Fruit fly (Drosophila melanogaster) whole organism: ENCODE measurements around the gene CG18304.
A peak's percentile ranks its signal among the peaks of the same experiment; 100 is the strongest.

Experiments
- CG8478 ChIP-seq: fragments of >200 bp; optimal IDR thresholded peaks from 2 replicates; lab custom pipeline; 2018; ENCODE audit warnings: inconsistent platforms
- Dll ChIP-seq: fragments of >200 bp; optimal IDR thresholded peaks from 2 replicates; lab custom pipeline; 2017
- EcR ChIP-seq, 2 experiments: fragments of >200 bp; optimal IDR thresholded peaks; 2 replicates each; lab custom pipeline; 2017; ENCODE audit warnings: missing biosample characterization in 2 of 2, missing genetic modification characterization in 2 of 2, missing genetic modification reagents in 2 of 2
- pan ChIP-seq: fragments of >200 bp; optimal IDR thresholded peaks from 2 replicates; lab custom pipeline; 2017
- psq ChIP-seq: fragments of >200 bp; optimal IDR thresholded peaks from 2 replicates; lab custom pipeline; 2017
- usp ChIP-seq: fragments of >200 bp; optimal IDR thresholded peaks from 2 replicates; lab custom pipeline; 2017; ENCODE audit warnings: missing biosample characterization, missing genetic modification characterization, mixed read lengths

Gene CG18304

dm6 chr2L:6919203-6919849 is 23.3 kb downstream of the CG18304 start:
- TF ChIP-seq EcR (GFP tag; optimal IDR thresholded peaks at IDR 0.05; lab: Kevin White, UChicago) (no peak), usp (GFP tag; lab: Kevin White, UChicago) (no peak), psq (lab: Kevin White, UChicago) (no peak), CG8478 (lab: Kevin White, UChicago) (no peak), Dll (lab: Kevin White, UChicago) (no peak), pan (no peak)

dm6 chr2L:6918517-6919202 is 24.0 kb downstream of the CG18304 start, which contains the start of gene nop5:
TSS of gene nop5 (minus strand) at chr2L:6918743.
- no peak for TF ChIP-seq EcR (GFP tag; optimal IDR thresholded peaks at IDR 0.05; lab: Kevin White, UChicago)
- TF ChIP-seq pan, result peak; percentile 97

DNA sequence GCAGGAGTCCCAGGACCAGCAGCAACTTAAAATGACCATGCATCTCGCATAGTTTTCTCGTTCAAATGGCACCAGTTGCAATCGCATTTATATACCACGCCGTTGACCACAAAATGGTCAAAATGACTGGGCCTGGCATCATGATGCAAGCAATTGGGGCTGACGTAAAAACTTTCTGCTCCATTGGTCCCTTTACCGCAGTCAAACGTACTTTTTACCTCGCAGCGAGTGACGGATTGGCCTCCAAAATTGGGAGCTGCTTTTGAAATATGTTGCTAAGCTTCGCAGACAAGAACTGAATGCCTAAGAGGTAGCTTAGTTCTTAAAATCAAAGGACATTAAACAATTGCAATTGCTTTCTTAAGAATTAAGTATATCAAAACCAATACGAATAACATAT is 26.3 kb downstream of the CG18304 start, which contains the start of gene CG32829:
CG32829 (minus strand) TSS at position 101 of the 400 bp plus-strand sequence.
- TF ChIP-seq Dll (lab: Kevin White, UChicago) (no peak), usp (GFP tag; lab: Kevin White, UChicago) (no peak), CG8478 (lab: Kevin White, UChicago) (no peak), EcR (GFP tag; optimal IDR thresholded peaks at IDR 0.05; lab: Kevin White, UChicago) (no peak), psq (lab: Kevin White, UChicago) (no peak), pan (no peak)

DNA sequence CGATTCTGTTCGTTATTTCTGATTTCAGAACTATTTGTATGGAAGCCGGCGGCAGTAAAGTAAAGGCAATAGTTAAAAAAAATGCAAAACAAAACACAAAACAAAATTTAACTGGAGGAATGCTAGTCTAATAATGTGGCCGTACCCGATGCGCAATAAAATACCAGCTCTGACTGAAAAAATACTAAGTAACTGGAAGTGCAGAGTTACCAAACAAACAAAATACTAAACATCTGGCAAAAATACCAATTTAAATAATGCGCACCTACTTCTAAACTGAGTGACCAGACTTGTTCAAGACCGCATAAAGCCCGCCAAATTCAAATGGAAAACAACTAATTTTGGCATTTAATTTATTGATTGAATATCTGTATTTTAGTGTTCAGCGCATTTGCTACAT is 28.6 kb downstream of the CG18304 start, which contains the start of gene Wee1:
Wee1 (minus strand) TSS at position 175 of the 400 bp plus-strand sequence.
- no peak for TF ChIP-seq pan
- TF ChIP-seq Dll (lab: Kevin White, UChicago), result no peak
- no peak for TF ChIP-seq EcR (GFP tag; optimal IDR thresholded peaks at IDR 0.05; lab: Kevin White, UChicago)
- no peak for TF ChIP-seq usp (GFP tag; lab: Kevin White, UChicago)
- TF ChIP-seq CG8478 (lab: Kevin White, UChicago), result no peak
- no peak for TF ChIP-seq psq (lab: Kevin White, UChicago)

dm6 chr2L:6907761-6908160 is 34.9 kb downstream of the CG18304 start, which contains the start of the genes Polr1F and Rat1:
TSS of gene Polr1F (minus strand) at chr2L:6907844.
TSS of gene Rat1 (plus strand) at chr2L:6908083.
- TF ChIP-seq psq (lab: Kevin White, UChicago) (no peak), usp (GFP tag; lab: Kevin White, UChicago) (no peak), pan (no peak), EcR (GFP tag; optimal IDR thresholded peaks at IDR 0.05; lab: Kevin White, UChicago) (no peak), Dll (lab: Kevin White, UChicago) (no peak)
